Worm (Caenorhabditis elegans) whole organism, late embryonic: Measurements from ENCODE around the gene gcy-15.
"Not testable (repeated sequence)": the region's sequence is repeated elsewhere in the genome, so short reads cannot be mapped to it uniquely, and the experiment has no call there.

ENCODE experiments used
- C38D4.7 ChIP-seq: fragments of 200-800 bp; sonication (Bioruptor generic); optimal IDR thresholded peaks from 2 replicates; lab custom pipeline; 2018; ENCODE audit warnings: mild to moderate bottlenecking, missing genetic modification characterization, moderate library complexity, missing compliant biosample characterization
- K02D7.2 ChIP-seq: sonication (generic microtip); optimal IDR thresholded peaks from 2 replicates; lab custom pipeline; 2017; ENCODE audit warnings: mild to moderate bottlenecking, missing genetic modification characterization, missing compliant biosample characterization
- K09A11.1 ChIP-seq: sonication (generic microtip); optimal IDR thresholded peaks from 2 replicates; lab custom pipeline; 2017; ENCODE audit warnings: antibody characterized with exemption, mild to moderate bottlenecking, missing genetic modification characterization, missing compliant biosample characterization; ENCODE audit not compliant: insufficient read depth
- ahr-1 ChIP-seq: sonication (generic microtip); optimal IDR thresholded peaks from 2 replicates; lab custom pipeline; 2016; ENCODE audit warnings: missing genetic modification characterization, missing compliant biosample characterization
- ceh-18 ChIP-seq: sonication (generic microtip); optimal IDR thresholded peaks from 2 replicates; lab custom pipeline; 2016; ENCODE audit warnings: missing genetic modification characterization, missing compliant biosample characterization
- ceh-19 ChIP-seq: fragments of 200-800 bp; sonication (Bioruptor generic); optimal IDR thresholded peaks from 2 replicates; lab custom pipeline; 2018; ENCODE audit warnings: mild to moderate bottlenecking, missing genetic modification characterization, missing compliant biosample characterization
- ceh-22 ChIP-seq: sonication (generic microtip); optimal IDR thresholded peaks from 2 replicates; lab custom pipeline; 2017; ENCODE audit warnings: missing biosample characterization, missing genetic modification characterization
- ceh-24 ChIP-seq: sonication (generic microtip); optimal IDR thresholded peaks from 2 replicates; lab custom pipeline; 2016; ENCODE audit warnings: mild to moderate bottlenecking, missing genetic modification characterization, missing compliant biosample characterization
- ceh-30 ChIP-seq: fragments of 150-350 bp; optimal IDR thresholded peaks from 2 replicates; lab custom pipeline; 2014; ENCODE audit warnings: missing biosample characterization, missing genetic modification characterization
- ceh-34 ChIP-seq: sonication (generic microtip); optimal IDR thresholded peaks from 2 replicates; lab custom pipeline; 2016; ENCODE audit warnings: mild to moderate bottlenecking, missing genetic modification characterization, missing compliant biosample characterization
- ceh-45 ChIP-seq: fragments of 200-800 bp; sonication (Bioruptor generic); IDR thresholded peaks from 2 replicates; pipeline ENCODE4 v1.3.6; 2022; ENCODE audit warnings: missing genetic modification reagents, missing genetic modification characterization, missing compliant biosample characterization
- ceh-6 ChIP-seq: fragments of 200-800 bp; sonication (Bioruptor generic); optimal IDR thresholded peaks from 2 replicates; lab custom pipeline; 2018; ENCODE audit warnings: mild to moderate bottlenecking, missing genetic modification characterization, missing compliant biosample characterization
- ceh-9 ChIP-seq: sonication (generic microtip); optimal IDR thresholded peaks from 2 replicates; lab custom pipeline; 2016; ENCODE audit warnings: mild to moderate bottlenecking, missing genetic modification characterization, inconsistent platforms, missing compliant biosample characterization
- dmd-4 ChIP-seq: sonication (generic microtip); optimal IDR thresholded peaks from 2 replicates; lab custom pipeline; 2016; ENCODE audit warnings: borderline replicate concordance, missing genetic modification characterization, missing compliant biosample characterization
- dve-1 ChIP-seq: sonication (generic microtip); optimal IDR thresholded peaks from 2 replicates; lab custom pipeline; 2017; ENCODE audit warnings: antibody characterized with exemption, mild to moderate bottlenecking, missing genetic modification characterization, missing compliant biosample characterization
- ets-4 ChIP-seq: sonication (generic microtip); optimal IDR thresholded peaks from 2 replicates; lab custom pipeline; 2016; ENCODE audit warnings: missing genetic modification characterization, missing compliant biosample characterization
- fkh-6 ChIP-seq: sonication (generic microtip); optimal IDR thresholded peaks from 2 replicates; lab custom pipeline; 2016; ENCODE audit warnings: missing genetic modification characterization, missing compliant biosample characterization
- hlh-13 ChIP-seq: fragments of 200-800 bp; sonication (Bioruptor generic); optimal IDR thresholded peaks from 2 replicates; lab custom pipeline; 2018; ENCODE audit warnings: mild to moderate bottlenecking, missing genetic modification characterization, missing compliant biosample characterization
- hlh-6 ChIP-seq: sonication (generic microtip); optimal IDR thresholded peaks from 2 replicates; lab custom pipeline; 2016; ENCODE audit warnings: missing genotype, missing genetic modification characterization, missing compliant biosample characterization
- hlh-8 ChIP-seq: sonication (generic microtip); optimal IDR thresholded peaks from 2 replicates; lab custom pipeline; 2016; ENCODE audit warnings: missing genotype, missing genetic modification characterization, missing compliant biosample characterization
- lim-6 ChIP-seq: sonication (generic microtip); optimal IDR thresholded peaks from 2 replicates; lab custom pipeline; 2016; ENCODE audit warnings: missing genetic modification characterization, missing compliant biosample characterization
- madf-2 ChIP-seq: sonication (generic microtip); optimal IDR thresholded peaks from 2 replicates; lab custom pipeline; 2017; ENCODE audit warnings: missing genetic modification characterization, missing compliant biosample characterization
- mec-3 ChIP-seq: sonication (generic microtip); optimal IDR thresholded peaks from 2 replicates; lab custom pipeline; 2016; ENCODE audit warnings: borderline replicate concordance, missing genetic modification characterization, missing compliant biosample characterization
- nfya-1 ChIP-seq: sonication (generic microtip); optimal IDR thresholded peaks from 2 replicates; lab custom pipeline; 2017; ENCODE audit warnings: missing genetic modification characterization, mild to moderate bottlenecking, missing compliant biosample characterization, antibody characterized with exemption, moderate library complexity
- npax-4 ChIP-seq: sonication (generic microtip); optimal IDR thresholded peaks from 2 replicates; lab custom pipeline; 2016; ENCODE audit warnings: missing genetic modification characterization, missing compliant biosample characterization
- odd-2 ChIP-seq: sonication (generic microtip); optimal IDR thresholded peaks from 2 replicates; lab custom pipeline; 2017; ENCODE audit warnings: antibody characterized with exemption, mild to moderate bottlenecking, missing genetic modification characterization, missing compliant biosample characterization
- pag-3 ChIP-seq: sonication (generic microtip); optimal IDR thresholded peaks from 2 replicates; lab custom pipeline; 2016; ENCODE audit warnings: missing compliant biosample characterization, missing genetic modification characterization, borderline replicate concordance
- pax-1 ChIP-seq: fragments of 150-350 bp; optimal IDR thresholded peaks from 2 replicates; lab custom pipeline; 2014; ENCODE audit warnings: missing biosample characterization, missing genetic modification characterization
- pros-1 ChIP-seq: fragments of 150-350 bp; optimal IDR thresholded peaks from 2 replicates; lab custom pipeline; 2014; ENCODE audit warnings: missing biosample characterization, missing genetic modification reagents, missing genetic modification characterization
- rnt-1 ChIP-seq: sonication (generic microtip); optimal IDR thresholded peaks from 2 replicates; lab custom pipeline; 2016; ENCODE audit warnings: missing genetic modification characterization, missing compliant biosample characterization
- sdc-2 ChIP-seq: sonication (generic microtip); optimal IDR thresholded peaks from 2 replicates; lab custom pipeline; 2016; ENCODE audit warnings: missing genotype, missing genetic modification characterization, missing compliant biosample characterization
- sox-2 ChIP-seq: fragments of 200-800 bp; sonication (Bioruptor generic); IDR thresholded peaks from 2 replicates; pipeline ENCODE4 v1.3.6; 2022; ENCODE audit warnings: missing genetic modification reagents, missing genetic modification characterization, missing compliant biosample characterization
- syd-9 ChIP-seq: sonication (generic microtip); optimal IDR thresholded peaks from 2 replicates; lab custom pipeline; 2016; ENCODE audit warnings: mild to moderate bottlenecking, missing genetic modification characterization, moderate library complexity, missing compliant biosample characterization
- unc-3 ChIP-seq, 2 experiments: fragments of 200-800 bp in 1 of 2; sonication (Bioruptor generic) in 1 of 2; sonication (generic microtip) in 1 of 2; conservative IDR thresholded peaks in 1 of 2; optimal IDR thresholded peaks in 1 of 2; 2 replicates each; pipeline versions ENCODE4 v1.3.6 to Lab custom; 2016 to 2022; ENCODE audit warnings: missing compliant biosample characterization in 2 of 2, missing genetic modification characterization in 2 of 2, missing genetic modification reagents in 1 of 2
- unc-42 ChIP-seq: sonication (generic microtip); optimal IDR thresholded peaks from 2 replicates; lab custom pipeline; 2016; ENCODE audit warnings: missing genotype, missing genetic modification characterization, missing compliant biosample characterization
- unc-55 ChIP-seq: sonication (generic microtip); optimal IDR thresholded peaks from 2 replicates; lab custom pipeline; 2017; ENCODE audit warnings: missing biosample characterization, missing genetic modification reagents, missing genetic modification characterization
- unc-86 ChIP-seq: sonication (generic microtip); optimal IDR thresholded peaks from 2 replicates; lab custom pipeline; 2016; ENCODE audit warnings: missing genetic modification characterization, missing compliant biosample characterization
- zip-5 ChIP-seq: sonication (generic microtip); optimal IDR thresholded peaks from 2 replicates; lab custom pipeline; 2016; ENCODE audit warnings: missing genetic modification characterization, missing compliant biosample characterization

The gcy-15 gene

DNA sequence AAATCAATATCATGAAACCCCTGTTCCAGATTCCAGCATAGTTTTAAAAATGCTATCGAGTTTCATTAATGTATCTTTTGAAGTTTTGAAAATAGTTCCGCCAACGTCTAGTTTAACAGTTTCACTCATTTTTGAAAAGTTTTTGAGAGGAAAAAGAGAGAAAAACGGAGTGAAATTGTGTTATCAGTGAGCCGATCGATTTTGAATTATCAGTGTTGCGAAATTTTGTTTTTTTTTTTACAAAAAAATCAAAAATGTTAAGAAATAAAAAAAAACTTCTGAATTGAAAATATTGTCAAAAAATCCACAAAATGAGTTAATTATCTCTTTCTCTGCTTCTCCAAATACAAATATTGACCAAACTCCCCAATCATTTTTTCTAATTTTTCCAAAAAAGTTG lies 25.8 kb upstream of the gcy-15 start, which contains the start of gene ZC239.13:
Gene ZC239.13, minus strand, starts transcription at position 154 of the 400 bp plus-strand sequence.
- TF ChIP-seq sox-2 = no peak
- no peak for TF ChIP-seq rnt-1 (tag; lab: Kevin White, UChicago)
- TF ChIP-seq madf-2 (tag; lab: Kevin White, UChicago) = no peak
- TF ChIP-seq ets-4 (tag; lab: Kevin White, UChicago) = no peak
- TF ChIP-seq zip-5 = no peak
- no peak for TF ChIP-seq ceh-9
- TF ChIP-seq npax-4 (tag; lab: Kevin White, UChicago) = no peak
- TF ChIP-seq unc-3 (GFP tag; conservative IDR thresholded peaks at IDR 0.05; lab: Robert Waterston, UW) = no peak
- TF ChIP-seq unc-3 (tag; optimal IDR thresholded peaks at IDR 0.05; lab: Kevin White, UChicago) = no peak
- TF ChIP-seq nfya-1 = no peak
- TF ChIP-seq unc-55 = no peak
- TF ChIP-seq sdc-2 (tag; lab: Kevin White, UChicago) = no peak
- TF ChIP-seq hlh-8 (tag; lab: Kevin White, UChicago) = no peak
- TF ChIP-seq ceh-6 (GFP tag; lab: Kevin White, UChicago) = no peak
- no peak for TF ChIP-seq pag-3 (tag; lab: Kevin White, UChicago)
- TF ChIP-seq ceh-18 (tag; lab: Kevin White, UChicago) = no peak
- TF ChIP-seq pax-1 (tag; lab: Kevin White, UChicago) = no peak
- no peak for TF ChIP-seq ceh-45 (GFP tag; lab: Robert Waterston, UW)
- TF ChIP-seq pros-1 = no peak

DNA sequence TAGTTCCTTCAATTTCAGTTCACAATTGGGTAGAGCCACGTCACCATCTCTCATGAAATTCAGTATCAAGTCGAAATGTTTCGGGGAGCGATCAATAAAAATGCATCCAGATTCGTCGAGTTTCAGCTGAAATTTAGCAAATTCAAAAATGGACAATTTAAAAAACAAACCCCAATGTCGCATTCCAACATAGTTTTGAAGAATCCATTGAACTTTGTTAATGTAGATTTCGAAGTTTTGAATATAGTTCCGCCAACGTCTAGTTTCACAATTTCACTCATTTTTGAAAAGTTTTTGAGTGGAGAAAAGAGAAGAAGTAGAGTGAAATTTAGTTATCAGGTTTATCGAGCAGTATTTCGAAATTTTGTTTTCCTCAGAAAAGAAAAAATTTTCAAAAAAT lies 24.9 kb upstream of the gcy-15 start, which contains the start of gene ZC239.14:
Gene ZC239.14, minus strand, starts transcription at position 305 of the 400 bp plus-strand sequence.
- no peak for TF ChIP-seq K09A11.1 (tag; lab: Kevin White, UChicago)
- TF ChIP-seq hlh-8 (tag; lab: Kevin White, UChicago) = no peak
- no peak for TF ChIP-seq ceh-34 (tag; lab: Kevin White, UChicago)
- no peak for TF ChIP-seq hlh-6
- TF ChIP-seq unc-86 (tag; lab: Kevin White, UChicago) = no peak
- no peak for TF ChIP-seq zip-5
- TF ChIP-seq ceh-30 = no peak
- no peak for TF ChIP-seq lim-6 (tag; lab: Kevin White, UChicago)
- TF ChIP-seq ceh-19 (GFP tag; lab: Kevin White, UChicago) = no peak
- no peak for TF ChIP-seq dmd-4 (tag; lab: Kevin White, UChicago)
- no peak for TF ChIP-seq hlh-13 (GFP tag; lab: Kevin White, UChicago)
- TF ChIP-seq odd-2 (tag; lab: Kevin White, UChicago) = no peak
- no peak for TF ChIP-seq syd-9
- TF ChIP-seq ceh-45 (GFP tag; lab: Robert Waterston, UW) = no peak
- TF ChIP-seq K02D7.2 = no peak
- TF ChIP-seq dve-1 (tag; lab: Kevin White, UChicago) = no peak
- no peak for TF ChIP-seq mec-3
- TF ChIP-seq C38D4.7 (GFP tag; lab: Kevin White, UChicago) = no peak

DNA sequence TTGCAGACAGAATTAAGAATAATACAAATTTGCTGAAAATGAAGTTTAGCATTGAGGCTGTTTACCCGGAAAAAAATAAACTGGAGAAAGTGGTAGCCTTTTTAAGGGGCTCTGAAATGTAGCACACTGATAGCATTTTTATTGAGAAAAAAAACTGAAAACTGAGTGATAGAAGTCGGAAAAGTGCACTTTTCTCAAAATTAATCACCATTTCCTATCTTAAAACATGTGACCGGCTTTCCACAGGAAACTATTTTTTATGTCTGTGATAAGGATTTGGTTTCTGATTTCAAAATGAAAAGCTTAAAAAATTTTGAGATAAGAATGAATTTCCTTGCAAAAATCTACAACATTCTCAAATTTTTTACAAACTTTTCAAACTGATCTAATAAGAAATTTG lies 23.9 kb upstream of the gcy-15 start, which contains the start of gene ZC239.22:
Gene ZC239.22, minus strand, starts transcription at position 101 of the 400 bp plus-strand sequence.
- TF ChIP-seq ahr-1 (tag; lab: Kevin White, UChicago) (no peak), fkh-6 (no peak), ceh-22 (tag; lab: Kevin White, UChicago) (no peak), zip-5 (no peak)

DNA sequence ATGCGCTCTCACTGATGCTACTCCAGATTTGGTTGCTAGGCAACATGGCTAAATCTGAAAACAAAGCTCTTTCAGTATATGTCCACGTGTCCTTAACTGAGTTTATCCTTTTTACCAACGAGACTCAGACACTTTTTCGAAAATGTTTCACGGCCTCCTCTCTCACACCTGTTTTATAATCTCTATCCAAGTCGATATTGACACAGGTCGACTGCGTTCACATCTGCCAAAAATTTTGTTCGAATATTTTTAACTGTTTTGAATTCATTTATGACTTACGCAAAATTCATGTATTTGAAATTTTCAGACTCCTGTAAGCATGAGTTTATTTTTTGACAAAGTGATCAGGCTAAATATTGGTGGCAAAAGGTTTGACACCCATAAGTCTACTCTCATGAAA lies 18.9 kb upstream of the gcy-15 start, which contains the start of gene ZC239.3:
Gene ZC239.3, plus strand, starts transcription at position 301 of the 400 bp plus-strand sequence.
- not testable (repeated sequence) for TF ChIP-seq unc-42 (tag; lab: Kevin White, UChicago); ceh-24; ceh-30
